Worm (Caenorhabditis elegans): ENCODE measurements around the gene fbxc-45.

DNA sequence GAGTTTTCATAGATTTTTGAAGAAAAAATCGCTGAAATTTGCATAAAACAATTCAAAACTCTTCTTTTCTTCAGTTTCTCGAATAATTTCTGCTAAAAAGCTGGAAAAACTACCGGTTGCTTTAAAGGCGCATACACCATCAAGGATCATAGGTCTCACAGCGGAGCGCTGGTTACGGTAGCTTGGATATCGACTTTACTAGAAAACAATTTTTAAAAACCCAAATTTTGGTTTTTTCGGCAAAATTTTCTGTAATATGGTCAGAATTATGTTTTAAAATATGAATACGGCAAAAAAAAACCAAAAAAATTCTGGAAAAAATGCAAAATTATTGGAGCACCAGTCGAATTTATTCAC, 28.6 kb downstream of the fbxc-45 start:
- TF ChIP-seq F37B4.10 (GFP tag; IDR thresholded peaks at IDR 0.05), result no peak
- no peak for TF ChIP-seq nhr-179 (tag; optimal IDR thresholded peaks at IDR 0.05)
- no peak for TF ChIP-seq F55B11.4 (tag; optimal IDR thresholded peaks at IDR 0.05; ENCODE audit: borderline replicate concordance, insufficient read depth)
- no peak for TF ChIP-seq unc-62 (GFP tag; optimal IDR thresholded peaks at IDR 0.05)
- TF ChIP-seq aptf-2 (GFP tag; conservative IDR thresholded peaks at IDR 0.05), result no peak
- no peak for TF ChIP-seq hmg-20 (GFP tag; IDR thresholded peaks at IDR 0.05)
- no peak for TF ChIP-seq let-526 (GFP tag; IDR thresholded peaks at IDR 0.05)
